Worm (Caenorhabditis elegans) whole organism, L4 larva: ENCODE data around the gene T06E8.2.

Source experiments
- F10B5.3 ChIP-seq: sonication (generic microtip); optimal IDR thresholded peaks from 2 replicates; lab custom pipeline; 2016; ENCODE audit warnings: mild to moderate bottlenecking, missing genetic modification characterization, missing compliant biosample characterization
- T20F7.1 ChIP-seq: fragments of 200-800 bp; sonication (Bioruptor generic); optimal IDR thresholded peaks from 2 replicates; lab custom pipeline; 2018; ENCODE audit warnings: mild to moderate bottlenecking, missing genetic modification characterization, missing compliant biosample characterization
- Y105C5A.15 ChIP-seq: fragments of 200-800 bp; sonication (Bioruptor generic); IDR thresholded peaks from 2 replicates; pipeline ENCODE4 v1.3.6; 2022; ENCODE audit warnings: missing genetic modification characterization, missing compliant biosample characterization
- ZK546.5 ChIP-seq, 2 experiments: sonication (generic microtip); optimal IDR thresholded peaks; 2 replicates each; lab custom pipeline; 2017; ENCODE audit warnings: missing biosample characterization in 2 of 2, missing genetic modification characterization in 2 of 2
- aha-1 ChIP-seq: fragments of 150-350 bp; peaks from one replicate; lab custom pipeline; 2014; ENCODE audit warnings: missing biosample characterization, missing genetic modification characterization
- arid-1 ChIP-seq: fragments of 200-800 bp; sonication (Bioruptor generic); conservative IDR thresholded peaks from 2 replicates; pipeline ENCODE4 v1.3.6; 2022; ENCODE audit warnings: missing genetic modification reagents, missing genetic modification characterization, missing compliant biosample characterization
- ceh-20 ChIP-seq: fragments of 200-800 bp; sonication (Bioruptor generic); IDR thresholded peaks from 2 replicates; pipeline ENCODE4 v1.3.6; 2022; ENCODE audit warnings: missing genetic modification reagents, missing genetic modification characterization, missing compliant biosample characterization
- ces-1 ChIP-seq: fragments of 150-350 bp; sonication (generic microtip); optimal IDR thresholded peaks from 4 replicates; lab custom pipeline; 2014; ENCODE audit warnings: missing biosample characterization, missing genetic modification reagents, missing genetic modification characterization
- daf-16 ChIP-seq, 3 experiments: sonication (generic microtip); optimal IDR thresholded peaks; 2 replicates each; lab custom pipeline; 2016 to 2017; ENCODE audit warnings: missing genetic modification characterization in 3 of 3, missing genetic modification reagents in 3 of 3, mild to moderate bottlenecking in 2 of 3, missing compliant biosample characterization in 2 of 3, missing biosample characterization in 1 of 3, moderate library complexity in 1 of 3
- daf-19 ChIP-seq: fragments of 200-800 bp; sonication (Bioruptor generic); conservative IDR thresholded peaks from 2 replicates; pipeline ENCODE4 v1.3.6; 2022; ENCODE audit warnings: missing genetic modification characterization, missing compliant biosample characterization
- dmd-8 ChIP-seq: fragments of 200-800 bp; sonication (Bioruptor generic); IDR thresholded peaks from 2 replicates; pipeline ENCODE4 v1.3.6; 2022; ENCODE audit warnings: missing genetic modification characterization, missing compliant biosample characterization
- dve-1 ChIP-seq: sonication (generic microtip); optimal IDR thresholded peaks from 2 replicates; lab custom pipeline; 2017; ENCODE audit warnings: antibody characterized with exemption, mild to moderate bottlenecking, missing genetic modification characterization, missing compliant biosample characterization; ENCODE audit not compliant: insufficient read depth
- egl-27 ChIP-seq: sonication (generic microtip); optimal IDR thresholded peaks from 3 replicates; lab custom pipeline; 2017; ENCODE audit warnings: missing biosample characterization, missing genetic modification reagents, missing genetic modification characterization
- fos-1 ChIP-seq: fragments of 150-350 bp; optimal IDR thresholded peaks from 2 replicates; lab custom pipeline; 2014; ENCODE audit warnings: missing biosample characterization, missing genetic modification characterization
- hlh-11 ChIP-seq: fragments of 200-800 bp; sonication (Bioruptor generic); optimal IDR thresholded peaks from 2 replicates; lab custom pipeline; 2018; ENCODE audit warnings: mild to moderate bottlenecking, missing genetic modification characterization, missing compliant biosample characterization
- lin-1 ChIP-seq: fragments of 200-800 bp; sonication (Bioruptor generic); IDR thresholded peaks from 2 replicates; pipeline ENCODE4 v1.3.6; 2022; ENCODE audit warnings: missing genetic modification reagents, missing genetic modification characterization, missing compliant biosample characterization
- madf-9 ChIP-seq: fragments of 200-800 bp; sonication (Bioruptor generic); conservative IDR thresholded peaks from 2 replicates; pipeline ENCODE4 v1.3.6; 2022; ENCODE audit warnings: missing genetic modification reagents, missing genetic modification characterization, missing compliant biosample characterization
- mdt-29 ChIP-seq: fragments of 200-800 bp; sonication (Bioruptor generic); IDR thresholded peaks from 2 replicates; pipeline ENCODE4 v1.3.6; 2022; ENCODE audit warnings: missing genetic modification reagents, missing genetic modification characterization, missing compliant biosample characterization
- mep-1 ChIP-seq: fragments of 150-350 bp; sonication (generic microtip); optimal IDR thresholded peaks from 3 replicates; lab custom pipeline; 2014; ENCODE audit warnings: missing biosample characterization, missing genetic modification characterization
- nhr-102 ChIP-seq: sonication (generic microtip); optimal IDR thresholded peaks from 2 replicates; lab custom pipeline; 2016; ENCODE audit warnings: mild to moderate bottlenecking, missing genetic modification characterization, moderate library complexity, missing compliant biosample characterization
- nhr-237 ChIP-seq: sonication (generic microtip); optimal IDR thresholded peaks from 2 replicates; lab custom pipeline; 2017; ENCODE audit warnings: missing biosample characterization, missing genetic modification characterization
- nhr-48 ChIP-seq: sonication (generic microtip); optimal IDR thresholded peaks from 2 replicates; lab custom pipeline; 2016; ENCODE audit warnings: mild to moderate bottlenecking, missing genetic modification characterization, missing compliant biosample characterization
- nhr-76 ChIP-seq: fragments of 150-350 bp; optimal IDR thresholded peaks from 2 replicates; lab custom pipeline; 2014; ENCODE audit warnings: missing biosample characterization, missing genetic modification characterization
- saeg-2 ChIP-seq: fragments of 200-800 bp; sonication (Bioruptor generic); IDR thresholded peaks from 2 replicates; pipeline ENCODE4 v1.3.6; 2022; ENCODE audit warnings: missing genetic modification reagents, missing genetic modification characterization, missing compliant biosample characterization
- sdz-12 ChIP-seq: fragments of 200-800 bp; sonication (Bioruptor generic); optimal IDR thresholded peaks from 2 replicates; lab custom pipeline; 2018; ENCODE audit warnings: mild to moderate bottlenecking, missing genetic modification characterization, missing compliant biosample characterization
- spr-1 ChIP-seq: sonication (generic microtip); optimal IDR thresholded peaks from 2 replicates; lab custom pipeline; 2016; ENCODE audit warnings: mild to moderate bottlenecking, missing genetic modification characterization, missing compliant biosample characterization
- unc-130 ChIP-seq: sonication (generic microtip); optimal IDR thresholded peaks from 2 replicates; lab custom pipeline; 2016; ENCODE audit warnings: missing genetic modification reagents, missing genetic modification characterization, missing compliant biosample characterization
- unc-39 ChIP-seq: sonication (generic microtip); optimal IDR thresholded peaks from 2 replicates; lab custom pipeline; 2017; ENCODE audit warnings: missing biosample characterization, missing genetic modification characterization
- vab-7 ChIP-seq: fragments of 200-800 bp; sonication (Bioruptor generic); IDR thresholded peaks from 2 replicates; pipeline ENCODE4 v1.3.6; 2022; ENCODE audit warnings: missing genetic modification reagents, missing genetic modification characterization, missing compliant biosample characterization
- ztf-11 ChIP-seq: fragments of 150-350 bp; optimal IDR thresholded peaks from 2 replicates; lab custom pipeline; 2014; ENCODE audit warnings: missing biosample characterization, missing genetic modification characterization
- ztf-7 ChIP-seq: fragments of 150-350 bp; optimal IDR thresholded peaks from 2 replicates; lab custom pipeline; 2014; ENCODE audit warnings: missing biosample characterization, missing genetic modification characterization

Gene T06E8.2

DNA sequence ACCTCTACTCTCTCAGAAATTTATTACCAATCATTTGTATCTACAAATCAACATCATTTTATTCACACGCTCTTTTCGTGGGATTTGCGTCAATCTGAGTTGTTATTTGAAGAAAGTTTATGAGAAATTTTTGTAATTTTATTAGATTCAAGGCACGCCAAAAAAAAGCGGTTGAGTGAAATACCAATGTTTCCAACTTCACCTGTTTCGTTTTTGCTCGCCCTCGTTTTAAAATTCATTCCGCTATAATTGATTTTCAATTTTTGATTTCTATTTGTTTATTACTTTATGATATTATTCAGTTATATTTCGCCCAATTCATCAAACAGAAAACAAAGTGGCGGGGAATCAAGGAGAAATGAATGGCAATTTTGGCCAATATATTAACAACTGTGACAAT lies 35.5 kb downstream of the T06E8.2 start, which contains the start of gene K08H10.10:
K08H10.10 (plus strand) TSS at position 301 of the 400 bp plus-strand sequence.
- no peak for TF ChIP-seq arid-1 (GFP tag; lab: Robert Waterston, UW)

DNA sequence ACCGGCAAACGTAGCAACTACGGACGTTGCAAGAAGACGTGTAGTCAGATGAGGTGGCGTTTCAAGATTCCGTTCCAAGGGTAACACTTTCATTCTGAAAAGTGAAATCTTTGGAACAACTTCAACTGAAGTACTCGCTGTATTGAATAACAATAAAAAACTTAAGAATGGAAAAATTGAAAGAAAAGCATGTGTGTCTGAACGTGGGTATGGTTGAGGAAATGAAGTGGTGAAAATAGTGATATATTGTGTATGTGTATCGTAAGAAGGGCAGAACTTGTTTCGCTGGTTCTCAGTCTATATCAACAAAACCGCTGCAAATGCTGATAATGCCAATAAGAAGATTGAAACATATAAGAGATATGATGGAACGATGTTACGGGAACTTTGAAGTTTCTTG lies 40.4 kb downstream of the T06E8.2 start, which contains the start of gene K08H10.6:
K08H10.6 (minus strand) TSS at position 101 of the 400 bp plus-strand sequence.
- TF ChIP-seq vab-7 (no peak), sdz-12 (GFP tag; lab: Kevin White, UChicago) (no peak), nhr-48 (tag; lab: Kevin White, UChicago) (no peak), unc-39 (tag; lab: Kevin White, UChicago) (no peak), ceh-20 (GFP tag; lab: Robert Waterston, UW) (no peak), mep-1 (tag; lab: Kevin White, UChicago) (no peak), nhr-102 (tag; lab: Kevin White, UChicago) (no peak), saeg-2 (GFP tag; lab: Robert Waterston, UW) (no peak), nhr-76 (tag; lab: Kevin White, UChicago) (no peak), lin-1 (no peak), egl-27 (tag; lab: Kevin White, UChicago) (no peak), fos-1 (tag; lab: Kevin White, UChicago) (no peak), madf-9 (GFP tag; lab: Robert Waterston, UW) (no peak), daf-19 (GFP tag; lab: Robert Waterston, UW) (no peak)

DNA sequence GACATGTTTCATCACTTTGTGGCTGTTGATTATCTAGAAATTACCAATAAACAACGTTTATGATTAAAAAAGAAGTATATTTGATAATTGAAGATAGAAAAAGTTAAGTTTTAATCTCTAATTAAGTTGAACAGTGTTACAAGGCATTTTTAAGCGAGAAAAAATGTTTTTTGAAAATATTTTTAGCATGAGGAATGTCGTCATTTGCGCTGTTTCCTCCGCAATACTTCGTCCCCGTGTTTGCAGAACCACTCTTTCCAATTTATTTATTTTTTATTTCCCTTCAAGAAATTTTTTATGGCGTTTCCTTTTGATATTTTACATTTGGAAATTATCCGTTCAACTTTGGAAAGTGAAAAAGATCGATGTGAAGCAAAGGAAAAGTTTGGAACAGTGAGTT lies 44.6 kb downstream of the T06E8.2 start, which contains the start of the genes rde-1 and trpp-6:
rde-1 (minus strand) TSS at position 33 of the 400 bp plus-strand sequence.
trpp-6 (plus strand) TSS at position 286 of the 400 bp plus-strand sequence.
- TF ChIP-seq aha-1 (tag; lab: Kevin White, UChicago) = peak; percentile 70
- TF ChIP-seq ZK546.5 (tag; optimal IDR thresholded peaks at IDR 0.05; lab: Kevin White, UChicago) = no peak
- no peak for TF ChIP-seq ztf-11 (tag; lab: Kevin White, UChicago)

DNA sequence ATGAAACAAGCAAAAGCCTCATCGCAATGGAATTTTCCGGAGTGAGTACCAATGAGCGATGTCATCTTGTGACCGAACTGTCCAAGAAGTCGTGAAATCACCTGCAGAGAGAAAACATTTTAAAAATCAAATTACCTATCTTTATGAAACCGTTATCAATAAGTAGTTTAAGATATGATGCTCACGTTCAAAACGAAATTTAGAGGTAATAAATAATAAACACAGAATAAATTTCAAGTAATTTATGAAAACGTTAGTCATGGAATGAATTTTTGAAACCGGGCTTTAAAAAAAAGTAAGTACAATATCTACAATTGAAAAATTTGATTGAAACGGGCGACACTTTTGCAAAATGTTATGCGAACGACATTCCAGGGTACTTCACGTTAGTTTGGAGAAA lies 48.5 kb downstream of the T06E8.2 start, which contains the start of gene C27H6.8:
C27H6.8 (minus strand) TSS at position 101 of the 400 bp plus-strand sequence.
- no peak for TF ChIP-seq mdt-29 (GFP tag; lab: Robert Waterston, UW)
- no peak for TF ChIP-seq Y105C5A.15
- TF ChIP-seq ces-1 (GFP tag; lab: Kevin White, UChicago) = no peak
- TF ChIP-seq nhr-237 (tag; lab: Kevin White, UChicago) = no peak
- TF ChIP-seq dve-1 (tag; lab: Kevin White, UChicago) = no peak
- no peak for TF ChIP-seq unc-130 (GFP tag; lab: Kevin White, UChicago)
- no peak for TF ChIP-seq F10B5.3 (tag; lab: Kevin White, UChicago)
- TF ChIP-seq fos-1 (tag; lab: Kevin White, UChicago) = no peak
- TF ChIP-seq T20F7.1 (GFP tag; lab: Kevin White, UChicago) = no peak
- no peak for TF ChIP-seq spr-1 (tag; lab: Kevin White, UChicago)
- no peak for TF ChIP-seq ztf-7 (tag; lab: Kevin White, UChicago)
- no peak for TF ChIP-seq unc-39 (tag; lab: Kevin White, UChicago)
- TF ChIP-seq daf-16 (GFP tag; optimal IDR thresholded peaks at IDR 0.05; lab: Kevin White, UChicago) = no peak
- no peak for TF ChIP-seq daf-16 (tag; optimal IDR thresholded peaks at IDR 0.05; lab: Kevin White, UChicago)
- TF ChIP-seq mep-1 (tag; lab: Kevin White, UChicago) = no peak

DNA sequence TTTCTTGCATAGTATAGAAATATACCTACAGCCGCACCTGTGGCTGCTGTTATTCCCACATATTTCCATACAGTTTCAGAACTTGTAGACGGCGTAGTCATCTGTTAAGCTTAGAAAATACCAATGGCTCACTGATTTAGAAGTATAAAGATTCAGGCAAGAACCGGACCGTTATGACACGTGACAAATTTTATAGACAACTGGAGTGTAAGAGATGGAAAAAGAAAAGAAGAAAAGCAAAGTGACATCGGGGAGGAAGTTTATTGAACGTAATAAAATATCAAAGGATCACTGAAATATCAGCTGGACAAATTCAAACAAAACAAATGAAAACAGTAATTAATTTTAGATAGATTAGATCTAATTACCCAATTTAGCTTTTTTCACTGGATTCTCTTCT lies 50.0 kb downstream of the T06E8.2 start, which contains the start of gene rmd-2:
rmd-2 (minus strand) TSS at position 101 of the 400 bp plus-strand sequence.
- TF ChIP-seq dmd-8 (no peak), hlh-11 (tag; lab: Kevin White, UChicago) (peak; percentile 28)
